Fruit fly (Drosophila melanogaster) whole organism, embryonic: ENCODE measurements around the gene fig.

Experiments
- Awh ChIP-seq: fragments of 200-800 bp; sonication (Bioruptor generic); IDR thresholded peaks from 2 replicates; pipeline ENCODE4, ENCODE4 v1.3.6; 2022; ENCODE audit warnings: missing biosample characterization, missing genetic modification characterization
- CG10543 ChIP-seq: fragments of 200-800 bp; sonication (Bioruptor generic); optimal IDR thresholded peaks from 3 replicates; lab custom pipeline; 2017; ENCODE audit warnings: missing biosample characterization, mild to moderate bottlenecking, missing genetic modification characterization, moderate library complexity
- CG10565 ChIP-seq: fragments of 200-800 bp; sonication (Bioruptor generic); optimal IDR thresholded peaks from 3 replicates; lab custom pipeline; 2016; ENCODE audit warnings: missing biosample characterization, mild to moderate bottlenecking, missing genetic modification characterization
- CG11247 ChIP-seq: fragments of 200-800 bp; sonication (Bioruptor generic); IDR thresholded peaks from 2 replicates; pipeline ENCODE4 v1.3.6; 2022; ENCODE audit warnings: missing biosample characterization, missing genetic modification characterization
- CG11456 ChIP-seq: fragments of 200-800 bp; sonication (Bioruptor generic); IDR thresholded peaks from 3 replicates; pipeline ENCODE4 v1.3.6; 2022; ENCODE audit warnings: missing biosample characterization, missing genetic modification characterization
- CG12391 ChIP-seq: fragments of 200-800 bp; sonication (Bioruptor generic); optimal IDR thresholded peaks from 3 replicates; lab custom pipeline; 2018; ENCODE audit warnings: missing biosample characterization, mild to moderate bottlenecking, missing genetic modification characterization, moderate library complexity
- CG12769 ChIP-seq: fragments of 200-800 bp; sonication (Bioruptor generic); optimal IDR thresholded peaks from 2 replicates; lab custom pipeline; 2019; ENCODE audit warnings: missing biosample characterization, mild to moderate bottlenecking, missing genetic modification characterization, moderate library complexity
- CG1602 ChIP-seq: fragments of 200-800 bp; sonication (Bioruptor generic); optimal IDR thresholded peaks from 3 replicates; lab custom pipeline; 2016; ENCODE audit warnings: missing biosample characterization, missing genetic modification characterization
- CG18599 ChIP-seq: fragments of 200-800 bp; sonication (Bioruptor generic); optimal IDR thresholded peaks from 3 replicates; lab custom pipeline; 2017; ENCODE audit warnings: missing biosample characterization, missing genetic modification characterization, mild to moderate bottlenecking, moderate library complexity, missing genetic modification reagents
- CG2120 ChIP-seq: fragments of 200-800 bp; sonication (Bioruptor generic); optimal IDR thresholded peaks from 3 replicates; lab custom pipeline; 2016; ENCODE audit warnings: missing biosample characterization, missing genetic modification characterization
- CG2129 ChIP-seq: fragments of 200-800 bp; sonication (Bioruptor generic); IDR thresholded peaks from 2 replicates; pipeline ENCODE4 v1.3.6; 2022; ENCODE audit warnings: missing biosample characterization, missing genetic modification characterization; ENCODE audit not compliant: partially characterized antibody
- CG3065 ChIP-seq: fragments of 200-800 bp; sonication (Bioruptor generic); optimal IDR thresholded peaks from 2 replicates; lab custom pipeline; 2016; ENCODE audit warnings: missing biosample characterization, missing genetic modification characterization
- CG31365 ChIP-seq: fragments of 200-800 bp; sonication (Bioruptor generic); optimal IDR thresholded peaks from 2 replicates; lab custom pipeline; 2018; ENCODE audit warnings: missing biosample characterization, mild to moderate bottlenecking, missing genetic modification characterization
- CG6175 ChIP-seq: fragments of 200-800 bp; sonication (Bioruptor generic); IDR thresholded peaks from 3 replicates; pipeline ENCODE4 v1.3.6; 2022; ENCODE audit warnings: missing biosample characterization, missing genetic modification characterization
- CG8290 ChIP-seq, 3 experiments: fragments of 200-800 bp; sonication (Bioruptor generic); optimal IDR thresholded peaks; 2 replicates each; lab custom pipeline; 2016 to 2019; ENCODE audit warnings: missing biosample characterization in 3 of 3, missing genetic modification characterization in 3 of 3, mild to moderate bottlenecking in 2 of 3, moderate library complexity in 1 of 3
- Camta ChIP-seq: fragments of 200-800 bp; sonication (Bioruptor generic); optimal IDR thresholded peaks from 2 replicates; lab custom pipeline; 2016; ENCODE audit warnings: missing biosample characterization, missing genetic modification characterization
- CoRest ChIP-seq: fragments of 200-800 bp; sonication (Bioruptor generic); optimal IDR thresholded peaks from 3 replicates; lab custom pipeline; 2018; ENCODE audit warnings: missing biosample characterization, mild to moderate bottlenecking, missing genetic modification characterization, moderate library complexity
- D ChIP-seq, 2 experiments: fragments of 200-800 bp in 1 of 2; fragments of >200 bp in 1 of 2; sonication (Bioruptor generic) in 1 of 2; optimal IDR thresholded peaks; 2 replicates in 1 of 2; 3 replicates in 1 of 2; lab custom pipeline; 2017; ENCODE audit warnings: mild to moderate bottlenecking in 1 of 2, missing biosample characterization in 1 of 2, missing genetic modification characterization in 1 of 2, missing genetic modification reagents in 1 of 2
- Dbx ChIP-seq: fragments of 200-800 bp; sonication (Bioruptor generic); IDR thresholded peaks from 3 replicates; pipeline ENCODE4 v1.3.6; 2022; ENCODE audit warnings: missing biosample characterization, missing genetic modification characterization
- Dfd ChIP-seq, 2 experiments: fragments of >200 bp; optimal IDR thresholded peaks; 2 replicates each; lab custom pipeline; 2017; ENCODE audit warnings: missing biosample characterization in 2 of 2, missing genetic modification characterization in 2 of 2
- Dip3 ChIP-seq: fragments of 200-800 bp; sonication (Bioruptor generic); optimal IDR thresholded peaks from 3 replicates; lab custom pipeline; 2016; ENCODE audit warnings: missing biosample characterization, missing genetic modification characterization
- Ets65A ChIP-seq: fragments of 200-800 bp; sonication (Bioruptor generic); peaks from one replicate; lab custom pipeline; 2016; ENCODE audit warnings: missing biosample characterization, missing genetic modification characterization
- GATAe ChIP-seq: fragments of 200-800 bp; sonication (Bioruptor generic); conservative IDR thresholded peaks from 2 replicates; pipeline ENCODE4 v1.3.6; 2022; ENCODE audit warnings: missing biosample characterization, missing genetic modification characterization
- HLH3B ChIP-seq: fragments of 200-800 bp; sonication (Bioruptor generic); IDR thresholded peaks from 2 replicates; pipeline ENCODE4 v1.3.6; 2022; ENCODE audit warnings: missing biosample characterization, missing genetic modification characterization
- HmgZ ChIP-seq: fragments of 200-800 bp; sonication (Bioruptor generic); optimal IDR thresholded peaks from 2 replicates; lab custom pipeline; 2018; ENCODE audit warnings: missing biosample characterization, mild to moderate bottlenecking, missing genetic modification characterization
- Hmr ChIP-seq: fragments of 200-800 bp; sonication (Bioruptor generic); optimal IDR thresholded peaks from 3 replicates; lab custom pipeline; 2017; ENCODE audit warnings: mild to moderate bottlenecking, missing biosample characterization, missing genetic modification reagents, missing genetic modification characterization
- Mes4 ChIP-seq: fragments of 200-800 bp; sonication (Bioruptor generic); optimal IDR thresholded peaks from 2 replicates; lab custom pipeline; 2016; ENCODE audit warnings: missing biosample characterization, missing genetic modification characterization
- Myb ChIP-seq: fragments of 200-800 bp; sonication (Bioruptor generic); optimal IDR thresholded peaks from 2 replicates; lab custom pipeline; 2016; ENCODE audit warnings: missing biosample characterization, missing genetic modification characterization
- Pdp1 ChIP-seq, 2 experiments: fragments of 200-800 bp; sonication (Bioruptor generic); optimal IDR thresholded peaks; 3 replicates each; lab custom pipeline; 2016; ENCODE audit warnings: missing biosample characterization in 2 of 2, missing genetic modification characterization in 2 of 2, mild to moderate bottlenecking in 1 of 2, moderate library complexity in 1 of 2
- Xbp1 ChIP-seq: fragments of 200-800 bp; sonication (Bioruptor generic); optimal IDR thresholded peaks from 3 replicates; lab custom pipeline; 2016; ENCODE audit warnings: missing biosample characterization, mild to moderate bottlenecking, missing genetic modification characterization
- bsh ChIP-seq, 2 experiments: fragments of 200-800 bp; sonication (Bioruptor generic); optimal IDR thresholded peaks; 2 replicates each; lab custom pipeline; 2017 to 2018; ENCODE audit warnings: mild to moderate bottlenecking in 2 of 2, missing biosample characterization in 2 of 2, missing genetic modification characterization in 2 of 2, moderate library complexity in 1 of 2
- btn ChIP-seq: fragments of 200-800 bp; sonication (Bioruptor generic); optimal IDR thresholded peaks from 2 replicates; lab custom pipeline; 2016; ENCODE audit warnings: missing biosample characterization, missing genetic modification characterization
- chinmo ChIP-seq: fragments of 200-800 bp; sonication (Bioruptor generic); IDR thresholded peaks from 4 replicates; pipeline ENCODE4 v1.3.6; 2022; ENCODE audit warnings: missing biosample characterization, missing genetic modification characterization; ENCODE audit not compliant: partially characterized antibody
- dimm ChIP-seq: fragments of 200-800 bp; sonication (Bioruptor generic); IDR thresholded peaks from 2 replicates; pipeline ENCODE4 v1.3.6; 2022; ENCODE audit warnings: missing biosample characterization, missing genetic modification characterization
- emc ChIP-seq: fragments of 200-800 bp; sonication (Bioruptor generic); optimal IDR thresholded peaks from 2 replicates; lab custom pipeline; 2016; ENCODE audit warnings: missing biosample characterization, missing genetic modification characterization
- eve ChIP-seq, 2 experiments: fragments of >200 bp; optimal IDR thresholded peaks; 2 replicates each; lab custom pipeline; 2017; ENCODE audit warnings: missing biosample characterization in 2 of 2, missing genetic modification characterization in 2 of 2
- exex ChIP-seq: fragments of 200-800 bp; sonication (Bioruptor generic); optimal IDR thresholded peaks from 4 replicates; lab custom pipeline; 2018; ENCODE audit warnings: missing biosample characterization, mild to moderate bottlenecking, missing genetic modification characterization, moderate library complexity
- eyg ChIP-seq: fragments of 200-800 bp; sonication (Bioruptor generic); optimal IDR thresholded peaks from 3 replicates; lab custom pipeline; 2016; ENCODE audit warnings: missing biosample characterization, missing genetic modification characterization
- fru ChIP-seq: fragments of >200 bp; optimal IDR thresholded peaks from 2 replicates; lab custom pipeline; 2017
- fu2 ChIP-seq: fragments of 200-800 bp; sonication (Bioruptor generic); optimal IDR thresholded peaks from 2 replicates; lab custom pipeline; 2016; ENCODE audit warnings: missing biosample characterization, missing genetic modification characterization
- grn ChIP-seq: fragments of 200-800 bp; sonication (Bioruptor generic); optimal IDR thresholded peaks from 3 replicates; lab custom pipeline; 2017; ENCODE audit warnings: missing biosample characterization, missing genetic modification characterization
- ken ChIP-seq: fragments of 200-800 bp; sonication (Bioruptor generic); IDR thresholded peaks from 3 replicates; pipeline ENCODE4 v1.3.6; 2022; ENCODE audit warnings: missing biosample characterization, missing genetic modification characterization
- kni ChIP-seq: fragments of 200-800 bp; sonication (Bioruptor generic); optimal IDR thresholded peaks from 3 replicates; lab custom pipeline; 2017; ENCODE audit warnings: mild to moderate bottlenecking, missing biosample characterization, missing genetic modification reagents, missing genetic modification characterization
- lab ChIP-seq: fragments of 200-800 bp; sonication (Bioruptor generic); optimal IDR thresholded peaks from 3 replicates; lab custom pipeline; 2017; ENCODE audit warnings: missing biosample characterization, missing genetic modification characterization, mild to moderate bottlenecking, moderate library complexity, missing genetic modification reagents
- mld ChIP-seq: fragments of 200-800 bp; sonication (Bioruptor generic); IDR thresholded peaks from 3 replicates; pipeline ENCODE4 v1.3.6; 2022; ENCODE audit warnings: missing biosample characterization, missing genetic modification characterization; ENCODE audit not compliant: partially characterized antibody
- sug ChIP-seq: fragments of 200-800 bp; optimal IDR thresholded peaks from 2 replicates; lab custom pipeline; 2019; ENCODE audit warnings: missing biosample characterization, mild to moderate bottlenecking, missing genetic modification characterization, moderate library complexity
- tll ChIP-seq, 2 experiments: fragments of 200-800 bp in 1 of 2; fragments of >200 bp in 1 of 2; sonication (Bioruptor generic) in 1 of 2; optimal IDR thresholded peaks; 2 replicates each; lab custom pipeline; 2017 to 2019; ENCODE audit warnings: missing biosample characterization in 2 of 2, missing genetic modification characterization in 2 of 2, mild to moderate bottlenecking in 1 of 2, moderate library complexity in 1 of 2
- vvl ChIP-seq: fragments of 200-800 bp; sonication (Bioruptor generic); IDR thresholded peaks from 2 replicates; pipeline ENCODE4 v1.3.6; 2022; ENCODE audit warnings: missing biosample characterization, missing genetic modification characterization
- yki ChIP-seq: fragments of >200 bp; optimal IDR thresholded peaks from 3 replicates; lab custom pipeline; 2018
- zfh1 ChIP-seq: fragments of 200-800 bp; sonication (Bioruptor generic); IDR thresholded peaks from 3 replicates; pipeline ENCODE4 v1.3.6; 2022; ENCODE audit warnings: missing biosample characterization, missing genetic modification characterization

fig gene

DNA sequence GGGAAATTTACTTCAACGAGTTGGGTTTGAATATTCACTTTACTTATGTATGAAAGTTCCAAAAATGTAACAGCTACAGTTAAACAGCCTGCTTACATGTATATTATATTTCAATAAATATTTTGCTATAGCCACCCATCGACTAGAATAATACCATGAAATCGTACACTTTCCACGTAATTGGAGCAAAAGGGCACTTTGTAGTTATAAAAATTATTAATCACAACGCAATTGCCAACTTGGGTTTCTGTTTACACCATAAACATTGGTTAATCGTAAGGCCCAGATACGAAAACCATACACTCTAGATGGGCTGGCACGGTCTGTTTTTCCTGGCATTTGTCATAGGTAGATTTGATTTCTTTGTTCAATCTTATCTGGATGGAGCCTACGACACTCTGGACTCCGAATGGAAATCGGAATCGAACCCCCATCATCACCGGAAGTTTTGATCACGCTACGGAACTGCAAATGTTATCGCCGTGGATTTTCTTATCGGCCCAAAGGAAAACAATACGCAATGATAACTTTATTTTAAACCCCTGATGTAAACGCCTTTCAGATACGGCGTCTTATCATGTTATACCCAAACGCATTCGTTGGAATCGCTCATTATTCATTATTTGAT lies at the start of gene fig:
fig (minus strand) TSS at position 51 of the 628 bp plus-strand sequence.
- TF ChIP-seq CG10543 (GFP tag; lab: Kevin White, UChicago) (peak; percentile 19), eyg (GFP tag; lab: Kevin White, UChicago) (no peak), CG1602 (no peak), HmgZ (tag; lab: Kevin White, UChicago) (peak; percentile 4), HLH3B (GFP tag; lab: Robert Waterston, UW) (no peak), Pdp1 (GFP tag; optimal IDR thresholded peaks at IDR 0.05; lab: Kevin White, UChicago) (peak in 1 of 2 experiments; percentile 42), Awh (GFP tag; lab: Robert Waterston, UW) (no peak), CG18599 (GFP tag; lab: Kevin White, UChicago) (peak; percentile 9), Xbp1 (GFP tag; lab: Kevin White, UChicago) (no peak), Myb (GFP tag; lab: Kevin White, UChicago) (no peak), kni (GFP tag; lab: Kevin White, UChicago) (no peak), CG10565 (GFP tag; lab: Kevin White, UChicago) (no peak), Dip3 (GFP tag; lab: Kevin White, UChicago) (no peak), dimm (GFP tag; lab: Robert Waterston, UW) (no peak), ken (GFP tag; lab: Robert Waterston, UW) (no peak), CG6175 (GFP tag; lab: Robert Waterston, UW) (no peak), CG2120 (no peak), CG11247 (GFP tag; lab: Robert Waterston, UW) (no peak), lab (GFP tag; lab: Kevin White, UChicago) (peak; percentile 35), CG12769 (tag; lab: Kevin White, UChicago) (peak; percentile 46), CoRest (tag; lab: Kevin White, UChicago) (no peak), CG11456 (GFP tag; lab: Robert Waterston, UW) (no peak), Dfd (GFP tag; optimal IDR thresholded peaks at IDR 0.05; lab: Kevin White, UChicago) (no peak), chinmo (GFP tag; lab: Robert Waterston, UW) (0 out of 4 replicates have a peak, but pooled peaks have one; percentile 9), CG12391 (tag; lab: Kevin White, UChicago) (no peak), sug (tag; lab: Kevin White, UChicago) (peak; percentile 86), grn (GFP tag; lab: Kevin White, UChicago) (peak; percentile 86), emc (GFP tag; lab: Kevin White, UChicago) (no peak), yki (no peak), btn (GFP tag; lab: Kevin White, UChicago) (no peak), bsh (GFP tag; optimal IDR thresholded peaks at IDR 0.05; lab: Kevin White, UChicago) (no peak), fu2 (GFP tag; lab: Kevin White, UChicago) (no peak), CG3065 (GFP tag; lab: Kevin White, UChicago) (no peak), CG31365 (tag; lab: Kevin White, UChicago) (no peak), tll (GFP tag; optimal IDR thresholded peaks at IDR 0.05; lab: Kevin White, UChicago) (no peak), fru (lab: Kevin White, UChicago) (no peak), Hmr (GFP tag; lab: Kevin White, UChicago) (peak; percentile 4), Dbx (GFP tag; lab: Robert Waterston, UW) (no peak), zfh1 (GFP tag; lab: Robert Waterston, UW) (no peak), Camta (GFP tag; lab: Kevin White, UChicago) (no peak), GATAe (GFP tag; lab: Robert Waterston, UW) (0 out of 2 replicates have a peak, but pooled peaks have one; percentile 23), mld (GFP tag; lab: Robert Waterston, UW) (no peak), eve (GFP tag; optimal IDR thresholded peaks at IDR 0.05; lab: Kevin White, UChicago) (peak in 1 of 2 experiments; percentile 19), Mes4 (GFP tag; lab: Kevin White, UChicago) (no peak), CG8290 (GFP tag; optimal IDR thresholded peaks at IDR 0.05; lab: Kevin White, UChicago) (no peak), CG8290 (tag; optimal IDR thresholded peaks at IDR 0.05; lab: Kevin White, UChicago) (peak in 1 of 2 experiments; percentile 19), exex (tag; lab: Kevin White, UChicago) (peak; percentile 78), vvl (GFP tag; lab: Robert Waterston, UW) (no peak), D (optimal IDR thresholded peaks at IDR 0.05; lab: Kevin White, UChicago) (no peak), D (GFP tag; optimal IDR thresholded peaks at IDR 0.05; lab: Kevin White, UChicago) (no peak), CG2129 (no peak), Ets65A (GFP tag; lab: Kevin White, UChicago) (no peak)
